Worm (Caenorhabditis elegans) whole organism, L2 larva: ENCODE measurements around the gene npax-1.

ENCODE experiments used
- ama-1 ChIP-seq: fragments of 150-350 bp; optimal IDR thresholded peaks from 2 replicates; lab custom pipeline; 2018; ENCODE audit warnings: inconsistent platforms
- elt-1 ChIP-seq: fragments of 150-350 bp; optimal IDR thresholded peaks from 2 replicates; lab custom pipeline; 2014; ENCODE audit warnings: missing biosample characterization, missing genetic modification characterization
- fos-1 ChIP-seq: fragments of 150-350 bp; optimal IDR thresholded peaks from 2 replicates; lab custom pipeline; 2014; ENCODE audit warnings: missing biosample characterization, missing genetic modification characterization
- lin-39 ChIP-seq: fragments of 150-350 bp; optimal IDR thresholded peaks from 2 replicates; lab custom pipeline; 2014; ENCODE audit warnings: missing biosample characterization, missing genetic modification reagents, missing genetic modification characterization
- mdl-1 ChIP-seq, 2 experiments: fragments of 150-350 bp in 1 of 2; sonication (generic microtip) in 1 of 2; optimal IDR thresholded peaks; 2 replicates each; lab custom pipeline; 2017; ENCODE audit warnings: missing biosample characterization in 2 of 2, missing genetic modification characterization in 2 of 2
- nhr-11 ChIP-seq: fragments of 150-350 bp; optimal IDR thresholded peaks from 2 replicates; lab custom pipeline; 2014; ENCODE audit warnings: missing biosample characterization, missing genetic modification characterization
- nhr-12 ChIP-seq: fragments of 150-350 bp; optimal IDR thresholded peaks from 2 replicates; lab custom pipeline; 2014; ENCODE audit warnings: missing biosample characterization, missing genetic modification characterization
- nhr-25 ChIP-seq: fragments of 150-350 bp; sonication (generic microtip); optimal IDR thresholded peaks from 3 replicates; lab custom pipeline; 2014; ENCODE audit warnings: missing biosample characterization, missing genetic modification characterization
- unc-39 ChIP-seq: fragments of 150-350 bp; optimal IDR thresholded peaks from 2 replicates; lab custom pipeline; 2014; ENCODE audit warnings: missing biosample characterization, missing genetic modification characterization
- unc-62 ChIP-seq: fragments of 150-350 bp; optimal IDR thresholded peaks from 2 replicates; lab custom pipeline; 2014; ENCODE audit warnings: missing biosample characterization, missing genetic modification reagents, missing genetic modification characterization
- ztf-11 ChIP-seq: sonication (generic microtip); optimal IDR thresholded peaks from 2 replicates; lab custom pipeline; 2017; ENCODE audit warnings: missing biosample characterization, missing genetic modification characterization

DNA sequence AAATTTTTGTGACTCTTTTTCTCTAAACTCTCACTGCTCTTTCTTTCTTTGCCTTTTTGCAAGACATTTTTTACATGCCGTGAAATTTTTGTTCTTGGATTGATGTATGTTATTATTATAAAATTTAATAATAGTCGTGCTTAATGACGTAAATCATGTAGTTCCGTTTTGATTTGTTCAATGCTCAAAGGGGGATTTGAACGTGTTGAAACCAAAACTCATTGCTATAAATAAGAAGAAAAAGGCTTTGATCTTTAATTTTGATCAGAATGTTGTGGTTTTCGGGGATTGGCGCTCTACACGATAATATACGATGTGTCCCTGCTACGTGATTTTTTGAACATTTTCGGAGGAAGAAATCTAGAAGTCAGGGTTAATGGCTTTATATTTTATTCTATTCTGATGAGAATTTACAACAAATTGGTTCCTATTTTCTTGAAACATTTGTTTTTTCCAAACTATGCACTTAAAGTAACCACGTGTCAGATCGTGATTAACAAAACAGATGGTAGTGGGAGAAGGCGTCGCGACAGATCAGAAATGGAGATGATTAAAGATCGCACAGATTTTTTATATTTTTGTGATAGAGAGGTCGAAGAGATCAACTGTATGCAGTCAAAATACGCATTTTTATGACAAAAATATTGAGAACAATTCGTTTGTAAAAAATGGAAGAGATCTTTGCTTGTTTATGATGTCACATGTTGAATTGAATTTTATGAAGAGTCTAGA is 10.6 kb upstream of the npax-1 start:
- no peak for TF ChIP-seq fos-1 (tag; lab: Kevin White, UChicago)
- TF ChIP-seq nhr-11, result no peak
- TF ChIP-seq mdl-1 (tag; optimal IDR thresholded peaks at IDR 0.05; lab: Kevin White, UChicago), result no peak
- TF ChIP-seq unc-39 (tag; lab: Kevin White, UChicago), result no peak
- no peak for TF ChIP-seq unc-62 (GFP tag; lab: Kevin White, UChicago)
- TF ChIP-seq ama-1 (lab: Kevin White, UChicago), result no peak
- no peak for TF ChIP-seq elt-1 (tag; lab: Kevin White, UChicago)
- TF ChIP-seq nhr-12 (tag; lab: Kevin White, UChicago), result no peak
- peak; percentile 10 for TF ChIP-seq nhr-25 (tag; lab: Kevin White, UChicago)
- TF ChIP-seq lin-39 (tag; lab: Kevin White, UChicago), result no peak
- no peak for TF ChIP-seq ztf-11 (tag; lab: Kevin White, UChicago)
